Fruit fly (Drosophila melanogaster) whole organism, wandering third instar larva: Measurements from ENCODE around the gene CG32409.

Experiments
- Hr78 ChIP-seq: fragments of >200 bp; optimal IDR thresholded peaks from 2 replicates; lab custom pipeline; 2017; ENCODE audit warnings: missing biosample characterization, missing genetic modification characterization
- N ChIP-seq: fragments of >200 bp; optimal IDR thresholded peaks from 2 replicates; lab custom pipeline; 2018; ENCODE audit warnings: missing biosample characterization, missing external identifiers, missing genetic modification characterization
- OdsH ChIP-seq: fragments of 200-800 bp; sonication (Bioruptor generic); optimal IDR thresholded peaks from 2 replicates; lab custom pipeline; 2016; ENCODE audit warnings: missing biosample characterization, mild to moderate bottlenecking, missing genetic modification characterization
- dsf ChIP-seq: sonication (Bioruptor generic); optimal IDR thresholded peaks from 2 replicates; lab custom pipeline; 2016; ENCODE audit warnings: missing biosample characterization, missing genetic modification characterization, borderline replicate concordance
- h ChIP-seq: fragments of 200-800 bp; sonication (Bioruptor generic); optimal IDR thresholded peaks from 3 replicates; lab custom pipeline; 2016; ENCODE audit warnings: missing biosample characterization, mild to moderate bottlenecking, missing genetic modification characterization
- psq ChIP-seq: fragments of 200-800 bp; sonication (Bioruptor generic); optimal IDR thresholded peaks from 3 replicates; lab custom pipeline; 2017; ENCODE audit warnings: missing biosample characterization, mild to moderate bottlenecking, missing genetic modification characterization, moderate library complexity
- rgr ChIP-seq: fragments of 200-800 bp; sonication (Bioruptor generic); optimal IDR thresholded peaks from 3 replicates; lab custom pipeline; 2016; ENCODE audit warnings: missing biosample characterization, mild to moderate bottlenecking, missing genetic modification characterization
- usp ChIP-seq: fragments of >200 bp; optimal IDR thresholded peaks from 2 replicates; lab custom pipeline; 2017; ENCODE audit warnings: missing biosample characterization, missing genetic modification characterization

dm6 chr3L:5859029-5859428 is 40.3 kb upstream of the CG32409 start:
- TF ChIP-seq N (GFP tag; lab: Kevin White, UChicago) (no peak), OdsH (GFP tag; lab: Kevin White, UChicago) (no peak), rgr (GFP tag; lab: Kevin White, UChicago) (no peak), psq (no peak), usp (GFP tag; lab: Kevin White, UChicago) (no peak), dsf (GFP tag; lab: Kevin White, UChicago) (no peak), Hr78 (no peak), h (GFP tag; lab: Kevin White, UChicago) (no peak)
